Worm (Caenorhabditis elegans) whole organism, L2 larva: ENCODE data around the gene F14B8.4.
A peak's percentile ranks its signal among the peaks of the same experiment; 100 is the strongest.

Experiments used
- aly-2 ChIP-seq: fragments of 150-350 bp; optimal IDR thresholded peaks from 2 replicates; lab custom pipeline; 2014; ENCODE audit warnings: missing biosample characterization, missing genetic modification characterization
- ama-1 ChIP-seq: fragments of 150-350 bp; optimal IDR thresholded peaks from 2 replicates; lab custom pipeline; 2018; ENCODE audit warnings: inconsistent platforms
- blmp-1 ChIP-seq: sonication (generic microtip); optimal IDR thresholded peaks from 2 replicates; lab custom pipeline; 2017; ENCODE audit warnings: missing genetic modification characterization, mild to moderate bottlenecking, missing compliant biosample characterization, antibody characterized with exemption, moderate library complexity; ENCODE audit not compliant: insufficient read depth
- ceh-82 ChIP-seq: fragments of 150-350 bp; optimal IDR thresholded peaks from 2 replicates; lab custom pipeline; 2014; ENCODE audit warnings: missing biosample characterization, missing genetic modification characterization
- lin-13 ChIP-seq: fragments of 150-350 bp; optimal IDR thresholded peaks from 2 replicates; lab custom pipeline; 2014; ENCODE audit warnings: missing biosample characterization, missing genetic modification reagents, missing genetic modification characterization
- lin-39 ChIP-seq: fragments of 150-350 bp; optimal IDR thresholded peaks from 2 replicates; lab custom pipeline; 2014; ENCODE audit warnings: missing biosample characterization, missing genetic modification reagents, missing genetic modification characterization
- lsy-2 ChIP-seq, 2 experiments: fragments of 150-350 bp in 1 of 2; sonication (generic microtip) in 1 of 2; optimal IDR thresholded peaks; 2 replicates each; lab custom pipeline; 2014 to 2017; ENCODE audit warnings: missing biosample characterization in 2 of 2, missing genetic modification characterization in 2 of 2
- nhr-6 ChIP-seq: fragments of 150-350 bp; optimal IDR thresholded peaks from 2 replicates; lab custom pipeline; 2014; ENCODE audit warnings: missing biosample characterization, missing genetic modification characterization
- nhr-77 ChIP-seq: fragments of 150-350 bp; optimal IDR thresholded peaks from 2 replicates; lab custom pipeline; 2014; ENCODE audit warnings: missing biosample characterization, missing genetic modification characterization
- skn-1 ChIP-seq: sonication (generic microtip); optimal IDR thresholded peaks from 2 replicates; lab custom pipeline; 2017; ENCODE audit warnings: missing biosample characterization, missing genetic modification characterization
- sma-9 ChIP-seq, 2 experiments: fragments of 150-350 bp in 1 of 2; sonication (generic microtip) in 1 of 2; optimal IDR thresholded peaks; 2 replicates each; lab custom pipeline; 2014 to 2016; ENCODE audit warnings: missing genetic modification characterization in 2 of 2, mild to moderate bottlenecking in 1 of 2, missing biosample characterization in 1 of 2, missing compliant biosample characterization in 1 of 2, missing genetic modification reagents in 1 of 2, moderate library complexity in 1 of 2
- zag-1 ChIP-seq: fragments of 150-350 bp; optimal IDR thresholded peaks from 2 replicates; lab custom pipeline; 2014; ENCODE audit warnings: missing biosample characterization, missing genetic modification characterization
- ztf-4 ChIP-seq: fragments of 150-350 bp; optimal IDR thresholded peaks from 2 replicates; lab custom pipeline; 2014; ENCODE audit warnings: missing biosample characterization, missing genetic modification characterization

DNA sequence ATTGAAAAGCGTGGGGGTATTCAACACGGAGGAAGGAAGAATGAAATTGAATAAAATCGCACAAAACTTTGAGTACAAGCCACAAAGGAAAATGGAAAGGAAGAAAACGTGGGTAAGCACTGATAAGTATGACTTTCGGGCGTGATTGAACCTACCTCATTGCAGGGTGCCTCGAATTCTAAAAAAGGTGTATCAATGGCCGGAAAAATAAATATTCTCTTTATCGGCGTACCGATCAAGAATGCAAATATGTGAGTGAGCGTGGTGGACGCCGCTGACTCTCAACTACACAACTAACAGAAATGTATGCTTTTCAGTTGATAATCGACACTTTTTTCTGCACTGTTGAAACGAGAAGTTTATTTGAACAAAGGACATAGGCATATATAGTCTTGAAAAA, 24.7 kb upstream of the F14B8.4 start, which contains the start of gene otpl-3:
- TF ChIP-seq aly-2 (tag; lab: Kevin White, UChicago): no peak
- no peak for TF ChIP-seq ama-1 (lab: Kevin White, UChicago)
- no peak for TF ChIP-seq lin-13 (GFP tag; lab: Kevin White, UChicago)
- no peak for TF ChIP-seq nhr-77 (tag; lab: Kevin White, UChicago)
- TF ChIP-seq blmp-1 (tag; lab: Kevin White, UChicago): no peak
- no peak for TF ChIP-seq zag-1
- no peak for TF ChIP-seq ztf-4 (tag; lab: Kevin White, UChicago)
- peak; percentile 18 for TF ChIP-seq sma-9 (GFP tag; optimal IDR thresholded peaks at IDR 0.05; lab: Kevin White, UChicago)
- no peak for TF ChIP-seq sma-9 (tag; optimal IDR thresholded peaks at IDR 0.05; lab: Kevin White, UChicago)
- no peak for TF ChIP-seq ceh-82 (tag; lab: Kevin White, UChicago)
- no peak for TF ChIP-seq skn-1 (tag; lab: Kevin White, UChicago)
- no peak for TF ChIP-seq lsy-2 (tag; optimal IDR thresholded peaks at IDR 0.05; lab: Kevin White, UChicago)
- no peak for TF ChIP-seq nhr-6 (tag; lab: Kevin White, UChicago)
- no peak for TF ChIP-seq lin-39 (tag; lab: Kevin White, UChicago)
